Worm (Caenorhabditis elegans) whole organism, midembryonic: ENCODE data around the gene M02D8.5.

Experiments
- T22C8.4 ChIP-seq: fragments of 200-800 bp; sonication (Bioruptor generic); IDR thresholded peaks from 2 replicates; pipeline ENCODE4 v1.3.6; 2022; ENCODE audit warnings: missing genetic modification characterization, missing compliant biosample characterization
- flt-1 ChIP-seq: fragments of 200-800 bp; sonication (Bioruptor generic); IDR thresholded peaks from 2 replicates; pipeline ENCODE4 v1.3.6; 2022; ENCODE audit warnings: missing genetic modification characterization, missing compliant biosample characterization
- klf-2 ChIP-seq: fragments of 200-800 bp; sonication (Bioruptor generic); conservative IDR thresholded peaks from 2 replicates; pipeline ENCODE4 v1.3.6; 2022; ENCODE audit warnings: missing genetic modification reagents, missing genetic modification characterization, missing compliant biosample characterization
- med-1 ChIP-seq: sonication (generic microtip); optimal IDR thresholded peaks from 2 replicates; lab custom pipeline; 2017; ENCODE audit warnings: missing genetic modification characterization, mild to moderate bottlenecking, missing compliant biosample characterization, antibody characterized with exemption, missing genetic modification reagents; ENCODE audit not compliant: insufficient read depth
- ztf-23 ChIP-seq: fragments of 200-800 bp; sonication (Bioruptor generic); IDR thresholded peaks from 2 replicates; pipeline ENCODE4 v1.3.6; 2022; ENCODE audit warnings: missing genetic modification reagents, missing genetic modification characterization, missing compliant biosample characterization
- ztf-29 ChIP-seq: fragments of 200-800 bp; sonication (Bioruptor generic); IDR thresholded peaks from 2 replicates; pipeline ENCODE4 v1.3.6; 2022; ENCODE audit warnings: missing genetic modification reagents, missing genetic modification characterization, missing compliant biosample characterization

DNA sequence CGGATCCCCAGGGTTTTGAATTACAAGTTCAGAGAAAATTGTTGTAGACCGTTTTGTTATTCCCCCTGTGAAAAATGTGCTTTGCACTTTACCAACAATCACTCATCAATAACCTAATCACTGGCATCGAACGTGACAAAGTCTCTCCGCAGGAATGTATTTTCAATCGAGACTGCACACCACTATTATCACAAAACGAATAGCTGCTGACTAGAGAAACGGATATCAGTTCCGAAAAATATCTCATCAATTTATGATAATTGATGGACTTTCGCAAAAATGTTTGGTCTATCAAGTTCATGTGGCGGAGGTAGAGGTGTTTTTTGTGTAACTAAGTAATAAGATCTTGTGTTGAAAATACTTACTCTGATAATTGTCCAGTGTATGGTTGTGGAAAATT lies 337 bp downstream of the M02D8.5 start:
- TF ChIP-seq klf-2 (GFP tag; lab: Robert Waterston, UW) = no peak
- TF ChIP-seq ztf-23 (GFP tag; lab: Robert Waterston, UW) = no peak
- TF ChIP-seq med-1 (GFP tag; lab: Kevin White, UChicago) = no peak
- TF ChIP-seq ztf-29 (GFP tag; lab: Robert Waterston, UW) = no peak
- TF ChIP-seq flt-1 (GFP tag; lab: Robert Waterston, UW) = no peak
- TF ChIP-seq T22C8.4 (GFP tag; lab: Robert Waterston, UW) = no peak
